Fruit fly (Drosophila melanogaster): ENCODE results near the gene CG6071.
A peak's percentile ranks its signal among the peaks of the same experiment; 100 is the strongest.

CG6071 gene

dm6 chr3L:11609153-11609809 is 36.6 kb downstream of the CG6071 start, which contains the start of gene Duba (continued):
- no peak for TF ChIP-seq CG4424 (GFP tag; optimal IDR thresholded peaks at IDR 0.05)
- peak; percentile 10 for TF ChIP-seq zen (tag; optimal IDR thresholded peaks at IDR 0.05)
- TF ChIP-seq sim (GFP tag; IDR thresholded peaks at IDR 0.05), result no peak
- no peak for TF ChIP-seq CG2129 (GFP tag; IDR thresholded peaks at IDR 0.05; ENCODE audit: partially characterized antibody)
- TF ChIP-seq CG12659 (GFP tag; optimal IDR thresholded peaks at IDR 0.05), result peak; percentile 39
- TF ChIP-seq CG4617 (GFP tag; optimal IDR thresholded peaks at IDR 0.05; ENCODE audit: borderline replicate concordance), result peak; percentile 97
- no peak for TF ChIP-seq CG34422 (GFP tag; IDR thresholded peaks at IDR 0.05)
- no peak for TF ChIP-seq CG31224 (GFP tag; IDR thresholded peaks at IDR 0.05)
- TF ChIP-seq dmrt99B (tag; optimal IDR thresholded peaks at IDR 0.05), result no peak
- peak; percentile 43 for TF ChIP-seq CG2712 (tag; optimal IDR thresholded peaks at IDR 0.05)
- no peak for TF ChIP-seq CG10462 (GFP tag; optimal IDR thresholded peaks at IDR 0.05)
- TF ChIP-seq Aef1 (GFP tag; IDR thresholded peaks at IDR 0.05), result no peak
- no peak for TF ChIP-seq exex (tag; optimal IDR thresholded peaks at IDR 0.05)
- TF ChIP-seq br (optimal IDR thresholded peaks at IDR 0.05), result no peak
- no peak for TF ChIP-seq gcm2 (GFP tag; optimal IDR thresholded peaks at IDR 0.05)
- no peak for TF ChIP-seq tx (GFP tag; optimal IDR thresholded peaks at IDR 0.05)
- no peak for TF ChIP-seq chinmo (GFP tag; IDR thresholded peaks at IDR 0.05; ENCODE audit: partially characterized antibody)
- no peak for TF ChIP-seq ATbp (GFP tag; optimal IDR thresholded peaks at IDR 0.05)
- no peak for TF ChIP-seq nerfin-2 (GFP tag; IDR thresholded peaks at IDR 0.05; ENCODE audit: partially characterized antibody)
- TF ChIP-seq HLH54F (GFP tag; optimal IDR thresholded peaks at IDR 0.05), result no peak
- TF ChIP-seq CG15696 (tag; optimal IDR thresholded peaks at IDR 0.05), result no peak
- no peak for TF ChIP-seq lmd (GFP tag; IDR thresholded peaks at IDR 0.05)
- no peak for TF ChIP-seq CG8944 (GFP tag; optimal IDR thresholded peaks at IDR 0.05)
- peak; percentile 14; the same call in 1 of the 4 replicates for TF ChIP-seq Gug (GFP tag; IDR thresholded peaks at IDR 0.05)
- TF ChIP-seq CG12104 (GFP tag; optimal IDR thresholded peaks at IDR 0.05), result no peak
- TF ChIP-seq tna (GFP tag; IDR thresholded peaks at IDR 0.05; ENCODE audit: partially characterized antibody), result no peak
- no peak for TF ChIP-seq Ravus (GFP tag; IDR thresholded peaks at IDR 0.05)
- TF ChIP-seq CG1233 (GFP tag; optimal IDR thresholded peaks at IDR 0.05), result no peak
- TF ChIP-seq CG32532 (GFP tag; IDR thresholded peaks at IDR 0.05), result peak; percentile 11; the same call in 1 of the 2 replicates
- no peak for TF ChIP-seq sens-2 (GFP tag; IDR thresholded peaks at IDR 0.05)
- no peak for TF ChIP-seq Spps (tag; optimal IDR thresholded peaks at IDR 0.05)
- peak; percentile 59; the same call in 1 of the 2 replicates for TF ChIP-seq CG1024 (GFP tag; IDR thresholded peaks at IDR 0.05)
- TF ChIP-seq CG8924 (tag; optimal IDR thresholded peaks at IDR 0.05), result no peak
- peak; percentile 56 for TF ChIP-seq Lhr (GFP tag; optimal IDR thresholded peaks at IDR 0.05)
- TF ChIP-seq bcd (GFP tag; optimal IDR thresholded peaks at IDR 0.05), result no peak
- TF ChIP-seq sens (GFP tag), result peak; percentile 87
- no peak for TF ChIP-seq da (GFP tag; optimal IDR thresholded peaks at IDR 0.05)
- no peak for TF ChIP-seq kah (GFP tag; optimal IDR thresholded peaks at IDR 0.05)
- no peak for TF ChIP-seq Atf-2 (GFP tag; optimal IDR thresholded peaks at IDR 0.05)
- no peak for TF ChIP-seq mirr (GFP tag; optimal IDR thresholded peaks at IDR 0.05)
- TF ChIP-seq H15 (GFP tag; IDR thresholded peaks at IDR 0.05), result no peak
- no peak for TF ChIP-seq sisA (GFP tag; IDR thresholded peaks at IDR 0.05)
- TF ChIP-seq Nf-YC (tag; optimal IDR thresholded peaks at IDR 0.05), result no peak
- TF ChIP-seq chn (GFP tag; optimal IDR thresholded peaks at IDR 0.05), result no peak
- peak; percentile 89 for TF ChIP-seq CG2116 (GFP tag; optimal IDR thresholded peaks at IDR 0.05)
- TF ChIP-seq BtbVII (GFP tag; optimal IDR thresholded peaks at IDR 0.05), result no peak
- no peak for TF ChIP-seq grau (tag; optimal IDR thresholded peaks at IDR 0.05)
- TF ChIP-seq CG32767 (GFP tag; IDR thresholded peaks at IDR 0.05), result no peak
- TF ChIP-seq nerfin-1 (tag; optimal IDR thresholded peaks at IDR 0.05), result no peak
- TF ChIP-seq z (GFP tag; IDR thresholded peaks at IDR 0.05), result no peak
- TF ChIP-seq ken (GFP tag; IDR thresholded peaks at IDR 0.05), result no peak
